Fruit fly (Drosophila melanogaster): Measurements from ENCODE around the gene Cdc6.
A peak's percentile ranks its signal among the peaks of the same experiment; 100 is the strongest.

The Cdc6 gene

dm6 chr3L:8640139-8640538, 6.3 kb upstream of the Cdc6 start, which contains the start of gene Cpr66D:
TSS of gene Cpr66D (plus strand) at chr3L:8640439.
- TF ChIP-seq toe (GFP tag; optimal IDR thresholded peaks at IDR 0.05) = no peak
- no peak for TF ChIP-seq CG11617 (GFP tag; optimal IDR thresholded peaks at IDR 0.05)
- no peak for TF ChIP-seq CG7101 (tag; optimal IDR thresholded peaks at IDR 0.05)
- TF ChIP-seq CG12768 (GFP tag; optimal IDR thresholded peaks at IDR 0.05) = no peak
- no peak for TF ChIP-seq CG1620 (GFP tag; optimal IDR thresholded peaks at IDR 0.05)
- TF ChIP-seq Crg-1 (GFP tag; optimal IDR thresholded peaks at IDR 0.05) = no peak
- no peak for TF ChIP-seq CG33017 (tag; optimal IDR thresholded peaks at IDR 0.05)
- TF ChIP-seq pad (GFP tag; optimal IDR thresholded peaks at IDR 0.05) = no peak
- no peak for TF ChIP-seq cic (GFP tag; optimal IDR thresholded peaks at IDR 0.05)
- no peak for TF ChIP-seq Hr96 (GFP tag; optimal IDR thresholded peaks at IDR 0.05)
- TF ChIP-seq kay (GFP tag; ENCODE audit: borderline replicate concordance) = no peak
- TF ChIP-seq ovo (GFP tag; optimal IDR thresholded peaks at IDR 0.05) = no peak

DNA sequence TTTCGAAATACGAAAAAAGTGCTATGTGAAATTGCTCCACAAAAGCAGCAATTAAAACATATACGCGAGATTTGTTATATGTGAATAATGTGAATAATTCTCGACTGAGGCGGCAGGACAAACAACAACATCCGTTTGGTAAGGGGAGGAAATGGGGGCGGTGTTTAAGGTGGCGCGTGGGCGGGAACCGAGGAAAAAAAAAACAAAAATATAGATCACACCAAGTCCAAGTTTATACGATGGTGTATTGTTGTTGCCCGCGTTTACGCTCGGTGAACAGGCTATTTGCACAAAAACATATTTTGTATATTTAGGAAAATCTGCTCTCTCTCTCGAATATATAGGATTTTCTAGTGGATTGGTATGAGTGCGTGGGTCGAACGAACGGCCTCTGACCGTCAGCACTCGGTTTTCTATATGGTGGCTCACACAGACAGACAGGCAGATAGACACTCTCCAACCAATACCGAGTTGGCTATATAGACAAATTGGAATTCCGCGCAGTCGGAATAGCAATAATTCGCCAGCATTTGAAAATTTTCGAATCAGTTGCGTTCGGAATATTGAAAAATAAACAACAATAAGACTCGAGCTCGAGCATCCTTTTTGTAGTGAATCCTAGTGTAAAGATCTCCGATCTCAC, 4.0 kb downstream of the Cdc6 start:
- TF ChIP-seq bab1 (GFP tag; optimal IDR thresholded peaks at IDR 0.05) = no peak
- no peak for TF ChIP-seq cnc (optimal IDR thresholded peaks at IDR 0.05)
- TF ChIP-seq kay (GFP tag; ENCODE audit: borderline replicate concordance) = peak; percentile 38
- TF ChIP-seq ovo (GFP tag; optimal IDR thresholded peaks at IDR 0.05) = no peak
- no peak for TF ChIP-seq pad (GFP tag; optimal IDR thresholded peaks at IDR 0.05)
- no peak for TF ChIP-seq CG5204 (GFP tag; optimal IDR thresholded peaks at IDR 0.05)
- no peak for TF ChIP-seq tj (GFP tag; optimal IDR thresholded peaks at IDR 0.05)

- no peak for TF ChIP-seq CG12768 (GFP tag; optimal IDR thresholded peaks at IDR 0.05)
- TF ChIP-seq ovo (GFP tag; optimal IDR thresholded peaks at IDR 0.05) = no peak
- no peak for TF ChIP-seq cic (GFP tag; optimal IDR thresholded peaks at IDR 0.05)
- TF ChIP-seq CG33017 (tag; optimal IDR thresholded peaks at IDR 0.05) = no peak
- no peak for TF ChIP-seq bab1 (GFP tag; optimal IDR thresholded peaks at IDR 0.05)
- TF ChIP-seq toe (GFP tag; optimal IDR thresholded peaks at IDR 0.05) = no peak
- TF ChIP-seq CG14711 (tag; optimal IDR thresholded peaks at IDR 0.05) = no peak
- TF ChIP-seq cnc (optimal IDR thresholded peaks at IDR 0.05) = no peak
- TF ChIP-seq Mnt (GFP tag; optimal IDR thresholded peaks at IDR 0.05) = no peak
- TF ChIP-seq CG7101 (tag; optimal IDR thresholded peaks at IDR 0.05) = no peak
Observed at dm6 chr3L:8628964-8629363, 4.9 kb downstream of the Cdc6 start.

DNA sequence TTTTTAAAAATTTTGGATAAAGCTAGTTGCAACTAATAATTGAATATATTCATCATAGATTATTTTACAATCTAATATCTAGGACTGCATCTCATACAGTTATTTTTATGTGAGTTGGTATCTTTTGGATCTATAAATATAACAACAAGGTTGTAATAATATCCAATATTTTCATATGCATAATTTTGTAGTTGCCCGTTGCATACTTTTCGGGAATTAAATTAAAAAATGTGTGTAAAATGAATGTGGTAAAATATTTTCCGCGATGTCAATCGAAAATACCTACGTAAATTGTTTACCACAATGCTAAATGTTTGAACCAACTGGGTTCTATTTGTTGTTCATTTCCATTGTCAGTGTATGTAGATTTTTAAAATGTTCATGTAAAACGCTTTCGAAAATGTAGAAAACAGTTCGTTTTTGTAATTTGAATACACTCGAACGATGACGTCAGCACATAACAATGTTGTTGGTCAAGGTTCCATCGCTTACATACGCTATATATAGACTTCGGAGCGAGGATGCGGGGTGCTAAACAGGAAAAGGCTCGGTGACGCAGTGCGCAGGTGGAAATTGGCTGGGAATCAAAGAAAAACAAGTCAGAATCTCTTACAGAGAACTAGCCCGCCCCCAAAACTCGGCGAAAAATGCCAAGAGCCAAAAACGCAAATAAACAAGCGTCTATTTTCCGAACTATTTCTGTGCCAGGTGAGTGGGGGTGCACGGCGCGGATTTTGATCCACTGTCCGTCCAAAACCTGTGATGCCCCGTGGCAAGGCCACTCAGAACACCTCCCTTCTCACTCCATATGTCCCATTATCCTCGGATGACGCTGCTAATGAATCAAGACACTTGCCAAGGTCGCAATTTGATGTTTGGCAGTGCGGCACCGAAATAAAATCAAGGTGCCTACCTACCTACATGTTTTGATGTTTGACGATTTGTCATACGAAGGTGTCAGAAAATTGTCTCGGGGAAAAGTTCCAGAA, 5.7 kb downstream of the Cdc6 start:
- TF ChIP-seq Hr96 (GFP tag; optimal IDR thresholded peaks at IDR 0.05) (peak; percentile 37), CG33017 (tag; optimal IDR thresholded peaks at IDR 0.05) (no peak), CG5204 (GFP tag; optimal IDR thresholded peaks at IDR 0.05) (peak; percentile 11), cnc (optimal IDR thresholded peaks at IDR 0.05) (no peak), Mnt (GFP tag; optimal IDR thresholded peaks at IDR 0.05) (peak; percentile 43), kay (GFP tag; ENCODE audit: borderline replicate concordance) (peak; percentile 60), bab1 (GFP tag; optimal IDR thresholded peaks at IDR 0.05) (no peak), CG11617 (GFP tag; optimal IDR thresholded peaks at IDR 0.05) (peak; percentile 80), CG7101 (tag; optimal IDR thresholded peaks at IDR 0.05) (peak; percentile 33), CG14711 (tag; optimal IDR thresholded peaks at IDR 0.05) (no peak)

DNA sequence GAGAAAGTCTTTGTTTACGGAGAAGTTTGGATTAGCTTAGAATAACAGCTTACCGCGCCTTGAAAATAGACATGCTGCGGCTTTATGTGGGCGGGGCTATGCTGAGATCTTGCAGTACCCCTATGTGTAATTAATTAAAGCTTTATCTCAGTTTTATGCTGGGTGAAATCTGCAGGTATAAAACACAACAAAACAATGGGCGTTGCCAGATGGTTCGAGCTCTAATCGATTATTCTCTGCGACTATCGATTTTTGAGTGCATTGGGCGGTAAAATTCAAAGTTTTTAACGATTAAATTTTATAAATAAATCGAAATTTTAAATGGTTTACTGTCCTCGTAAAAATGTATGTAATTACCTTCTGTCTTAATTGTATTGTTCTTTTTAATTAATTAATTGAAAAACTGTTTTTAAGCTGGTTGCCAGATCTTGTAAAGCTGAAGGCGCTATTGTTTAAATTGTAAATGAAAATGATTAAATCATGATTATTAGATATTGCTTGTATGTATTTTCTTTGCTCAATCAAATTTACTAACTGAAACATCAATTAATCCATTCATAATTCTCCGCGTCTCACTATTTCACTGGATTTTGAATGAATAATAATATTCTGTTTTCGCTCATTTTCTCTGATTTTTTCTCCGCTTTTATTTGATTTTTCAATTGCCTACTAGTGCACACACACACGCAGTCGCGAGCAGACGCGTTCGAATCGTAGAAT, 10.0 kb downstream of the Cdc6 start, which contains the start of the genes GAPsec and Zasp66:
Gene GAPsec (minus strand): TSS at position 200 of the 720 bp plus-strand sequence.
Gene Zasp66 (plus strand): TSS at position 670 of the 720 bp plus-strand sequence.
- TF ChIP-seq CG33017 (tag; optimal IDR thresholded peaks at IDR 0.05) (no peak), cic (GFP tag; optimal IDR thresholded peaks at IDR 0.05) (no peak), tj (GFP tag; optimal IDR thresholded peaks at IDR 0.05) (no peak), CG12768 (GFP tag; optimal IDR thresholded peaks at IDR 0.05) (no peak), cnc (optimal IDR thresholded peaks at IDR 0.05) (no peak), CG7101 (tag; optimal IDR thresholded peaks at IDR 0.05) (no peak), Mnt (GFP tag; optimal IDR thresholded peaks at IDR 0.05) (no peak), CG5204 (GFP tag; optimal IDR thresholded peaks at IDR 0.05) (no peak), bab1 (GFP tag; optimal IDR thresholded peaks at IDR 0.05) (peak; percentile 23), kay (GFP tag; ENCODE audit: borderline replicate concordance) (peak; percentile 7)

- TF ChIP-seq CG12768 (GFP tag; optimal IDR thresholded peaks at IDR 0.05) (no peak), CG5204 (GFP tag; optimal IDR thresholded peaks at IDR 0.05) (no peak), Clk (GFP tag; optimal IDR thresholded peaks at IDR 0.05) (no peak), cnc (optimal IDR thresholded peaks at IDR 0.05) (no peak), CG1620 (GFP tag; optimal IDR thresholded peaks at IDR 0.05) (no peak), ovo (GFP tag; optimal IDR thresholded peaks at IDR 0.05) (no peak), CG11617 (GFP tag; optimal IDR thresholded peaks at IDR 0.05) (no peak), pad (GFP tag; optimal IDR thresholded peaks at IDR 0.05) (no peak), Hr96 (GFP tag; optimal IDR thresholded peaks at IDR 0.05) (no peak), toe (GFP tag; optimal IDR thresholded peaks at IDR 0.05) (no peak), kay (GFP tag; ENCODE audit: borderline replicate concordance) (no peak), Mnt (GFP tag; optimal IDR thresholded peaks at IDR 0.05) (no peak), tj (GFP tag; optimal IDR thresholded peaks at IDR 0.05) (no peak), CG33017 (tag; optimal IDR thresholded peaks at IDR 0.05) (no peak)
Observed at dm6 chr3L:8621465-8621864, 12.4 kb downstream of the Cdc6 start.
